Fruit fly (Drosophila melanogaster) whole organism, embryonic: ENCODE results near the gene CG31076.

Experiments
- Ada2b ChIP-seq: fragments of 200-800 bp; sonication (Bioruptor generic); IDR thresholded peaks from 2 replicates; pipeline ENCODE4 v1.3.6; 2022; ENCODE audit warnings: missing biosample characterization, missing genetic modification characterization
- Aef1 ChIP-seq: fragments of 200-800 bp; sonication (Bioruptor generic); IDR thresholded peaks from 3 replicates; pipeline ENCODE4 v1.3.6; 2022; ENCODE audit warnings: missing biosample characterization, missing genetic modification characterization
- CG10366 ChIP-seq: fragments of 200-800 bp; sonication (Bioruptor generic); IDR thresholded peaks from 2 replicates; pipeline ENCODE4 v1.3.6; 2022; ENCODE audit warnings: missing biosample characterization, missing genetic modification characterization
- CG11695 ChIP-seq: fragments of 200-800 bp; sonication (Bioruptor generic); IDR thresholded peaks from 3 replicates; pipeline ENCODE4 v1.3.6; 2022; ENCODE audit warnings: missing biosample characterization, missing genetic modification characterization
- CG12391 ChIP-seq: fragments of 200-800 bp; sonication (Bioruptor generic); optimal IDR thresholded peaks from 3 replicates; lab custom pipeline; 2018; ENCODE audit warnings: missing biosample characterization, mild to moderate bottlenecking, missing genetic modification characterization, moderate library complexity
- CG13287 ChIP-seq: fragments of 200-800 bp; sonication (Bioruptor generic); IDR thresholded peaks from 2 replicates; pipeline ENCODE4 v1.3.6; 2022; ENCODE audit warnings: missing biosample characterization, missing genetic modification characterization; ENCODE audit not compliant: partially characterized antibody
- CG13296 ChIP-seq: fragments of 200-800 bp; sonication (Bioruptor generic); optimal IDR thresholded peaks from 3 replicates; lab custom pipeline; 2018; ENCODE audit warnings: missing biosample characterization, mild to moderate bottlenecking, missing genetic modification characterization
- CG14667 ChIP-seq: fragments of 200-800 bp; sonication (Bioruptor generic); IDR thresholded peaks from 2 replicates; pipeline ENCODE4 v1.3.6; 2022; ENCODE audit warnings: missing biosample characterization, missing genetic modification characterization
- CG17802 ChIP-seq: fragments of 200-800 bp; sonication (Bioruptor generic); optimal IDR thresholded peaks from 2 replicates; lab custom pipeline; 2018; ENCODE audit warnings: missing biosample characterization, mild to moderate bottlenecking, missing genetic modification characterization, moderate library complexity
- CG31441 ChIP-seq: fragments of 200-800 bp; sonication (Bioruptor generic); IDR thresholded peaks from 2 replicates; pipeline ENCODE4 v1.3.6; 2022; ENCODE audit warnings: missing biosample characterization, missing genetic modification characterization
- CG3847 ChIP-seq: fragments of 200-800 bp; sonication (Bioruptor generic); IDR thresholded peaks from 2 replicates; pipeline ENCODE4 v1.3.6; 2022; ENCODE audit warnings: missing biosample characterization, missing genetic modification characterization
- CG4854 ChIP-seq: fragments of 200-800 bp; sonication (Bioruptor generic); optimal IDR thresholded peaks from 2 replicates; lab custom pipeline; 2016; ENCODE audit warnings: missing biosample characterization, missing genetic modification characterization, inconsistent platforms
- CG8478 ChIP-seq: fragments of >200 bp; optimal IDR thresholded peaks from 2 replicates; lab custom pipeline; 2018
- CG9437 ChIP-seq: fragments of 200-800 bp; sonication (Bioruptor generic); optimal IDR thresholded peaks from 2 replicates; lab custom pipeline; 2018; ENCODE audit warnings: missing biosample characterization, mild to moderate bottlenecking, missing genetic modification characterization
- Deaf1 ChIP-seq: fragments of 200-800 bp; optimal IDR thresholded peaks from 3 replicates; lab custom pipeline; 2019; ENCODE audit warnings: missing biosample characterization, mild to moderate bottlenecking, missing genetic modification characterization, moderate library complexity
- Drgx ChIP-seq: fragments of 200-800 bp; sonication (Bioruptor generic); IDR thresholded peaks from 2 replicates; pipeline ENCODE4 v1.3.6; 2022; ENCODE audit warnings: missing biosample characterization, missing genetic modification characterization
- ERR ChIP-seq: fragments of 200-800 bp; sonication (Bioruptor generic); optimal IDR thresholded peaks from 2 replicates; lab custom pipeline; 2016; ENCODE audit warnings: missing biosample characterization, missing genetic modification characterization
- Fer3 ChIP-seq: fragments of 200-800 bp; sonication (Bioruptor generic); optimal IDR thresholded peaks from 2 replicates; lab custom pipeline; 2018; ENCODE audit warnings: missing biosample characterization, mild to moderate bottlenecking, missing genetic modification characterization, moderate library complexity
- GATAe ChIP-seq: fragments of 200-800 bp; sonication (Bioruptor generic); conservative IDR thresholded peaks from 2 replicates; pipeline ENCODE4 v1.3.6; 2022; ENCODE audit warnings: missing biosample characterization, missing genetic modification characterization
- Gsc ChIP-seq: fragments of 200-800 bp; sonication (Bioruptor generic); IDR thresholded peaks from 2 replicates; pipeline ENCODE4 v1.3.6; 2022; ENCODE audit warnings: missing biosample characterization, missing genetic modification characterization
- H15 ChIP-seq: fragments of 200-800 bp; sonication (Bioruptor generic); IDR thresholded peaks from 3 replicates; pipeline ENCODE4 v1.3.6; 2022; ENCODE audit warnings: missing biosample characterization, missing genetic modification characterization
- MBD-R2 ChIP-seq: fragments of 200-800 bp; sonication (Bioruptor generic); IDR thresholded peaks from 2 replicates; pipeline ENCODE4 v1.3.6; 2022; ENCODE audit warnings: missing biosample characterization, missing genetic modification characterization
- Meics ChIP-seq: fragments of 200-800 bp; sonication (Bioruptor generic); optimal IDR thresholded peaks from 2 replicates; lab custom pipeline; 2017; ENCODE audit warnings: missing biosample characterization, mild to moderate bottlenecking, missing genetic modification characterization
- Optix ChIP-seq: fragments of 200-800 bp; sonication (Bioruptor generic); IDR thresholded peaks from 3 replicates; pipeline ENCODE4 v1.3.6; 2022; ENCODE audit warnings: missing biosample characterization, missing genetic modification characterization
- Rx ChIP-seq: fragments of 200-800 bp; sonication (Bioruptor generic); IDR thresholded peaks from 2 replicates; pipeline ENCODE4 v1.3.6; 2022; ENCODE audit warnings: missing biosample characterization, missing genetic modification characterization
- ac ChIP-seq: fragments of 200-800 bp; sonication (Bioruptor generic); optimal IDR thresholded peaks from 3 replicates; lab custom pipeline; 2017; ENCODE audit warnings: missing biosample characterization, mild to moderate bottlenecking, missing genetic modification characterization
- bbx ChIP-seq: fragments of 200-800 bp; sonication (Bioruptor generic); IDR thresholded peaks from 2 replicates; pipeline ENCODE4 v1.3.6; 2022; ENCODE audit warnings: missing biosample characterization, missing genetic modification characterization; ENCODE audit not compliant: partially characterized antibody
- cg ChIP-seq: fragments of 200-800 bp; sonication (Bioruptor generic); optimal IDR thresholded peaks from 3 replicates; lab custom pipeline; 2019; ENCODE audit warnings: missing biosample characterization, mild to moderate bottlenecking, missing genetic modification characterization, moderate library complexity
- dan ChIP-seq: fragments of 200-800 bp; sonication (Bioruptor generic); IDR thresholded peaks from 2 replicates; pipeline ENCODE4 v1.3.6; 2022; ENCODE audit warnings: missing biosample characterization, missing genetic modification characterization
- danr ChIP-seq: fragments of 200-800 bp; sonication (Bioruptor generic); IDR thresholded peaks from 2 replicates; pipeline ENCODE4 v1.3.6; 2022; ENCODE audit warnings: missing biosample characterization, missing genetic modification characterization
- esg ChIP-seq: fragments of 200-800 bp; sonication (Bioruptor generic); conservative IDR thresholded peaks from 2 replicates; pipeline ENCODE4 v1.3.6; 2022; ENCODE audit warnings: missing biosample characterization, missing genetic modification characterization
- ham ChIP-seq: fragments of 200-800 bp; sonication (Bioruptor generic); IDR thresholded peaks from 2 replicates; pipeline ENCODE4 v1.3.6; 2022; ENCODE audit warnings: missing biosample characterization, missing genetic modification characterization
- hkb ChIP-seq, 2 experiments: fragments of 200-800 bp in 1 of 2; fragments of >200 bp in 1 of 2; sonication (Bioruptor generic) in 1 of 2; IDR thresholded peaks in 1 of 2; optimal IDR thresholded peaks in 1 of 2; 2 replicates each; pipeline versions ENCODE4 v1.3.6 to Lab custom; 2017 to 2022; ENCODE audit warnings: missing biosample characterization in 1 of 2, missing genetic modification characterization in 1 of 2
- hth ChIP-seq: fragments of >200 bp; optimal IDR thresholded peaks from 2 replicates; lab custom pipeline; 2017; ENCODE audit warnings: inconsistent platforms
- ind ChIP-seq: fragments of 200-800 bp; sonication (Bioruptor generic); optimal IDR thresholded peaks from 3 replicates; lab custom pipeline; 2016; ENCODE audit warnings: missing biosample characterization, missing genetic modification characterization
- kay ChIP-seq: fragments of 200-800 bp; sonication (Bioruptor generic); optimal IDR thresholded peaks from 2 replicates; lab custom pipeline; 2016; ENCODE audit warnings: missing biosample characterization, missing genetic modification characterization
- lbe ChIP-seq: fragments of 200-800 bp; sonication (Bioruptor generic); optimal IDR thresholded peaks from 2 replicates; lab custom pipeline; 2016; ENCODE audit warnings: missing biosample characterization, mild to moderate bottlenecking, missing genetic modification characterization
- lmd ChIP-seq: fragments of 200-800 bp; sonication (Bioruptor generic); IDR thresholded peaks from 2 replicates; pipeline ENCODE4 v1.3.6; 2022; ENCODE audit warnings: missing biosample characterization, missing genetic modification characterization
- lola ChIP-seq, 3 experiments: fragments of >200 bp in 2 of 3; fragments of 200-800 bp in 1 of 3; sonication (Bioruptor generic) in 1 of 3; optimal IDR thresholded peaks; 2 replicates each; lab custom pipeline; 2017 to 2019; ENCODE audit warnings: missing biosample characterization in 3 of 3, missing genetic modification characterization in 3 of 3, mild to moderate bottlenecking in 1 of 3, moderate library complexity in 1 of 3
- lov ChIP-seq, 2 experiments: fragments of 200-800 bp in 1 of 2; fragments of >200 bp in 1 of 2; sonication (Bioruptor generic) in 1 of 2; IDR thresholded peaks in 1 of 2; optimal IDR thresholded peaks in 1 of 2; 2 replicates in 1 of 2; 3 replicates in 1 of 2; pipeline versions ENCODE4 v1.3.6 to Lab custom; 2017 to 2022; ENCODE audit warnings: missing biosample characterization in 1 of 2, missing genetic modification characterization in 1 of 2
- org-1 ChIP-seq: fragments of 200-800 bp; sonication (Bioruptor generic); optimal IDR thresholded peaks from 2 replicates; lab custom pipeline; 2017; ENCODE audit warnings: missing biosample characterization, missing genetic modification characterization
- p53 ChIP-seq: fragments of 200-800 bp; sonication (Bioruptor generic); optimal IDR thresholded peaks from 2 replicates; lab custom pipeline; 2016; ENCODE audit warnings: missing biosample characterization, missing genetic modification characterization
- pan ChIP-seq, 4 experiments: fragments of >200 bp in 3 of 4; fragments of 200-800 bp in 1 of 4; sonication (Bioruptor generic) in 1 of 4; optimal IDR thresholded peaks in 3 of 4; IDR thresholded peaks in 1 of 4; 2 replicates each; pipeline versions ENCODE4 v1.3.6 to Lab custom; 2017 to 2022; ENCODE audit warnings: missing biosample characterization in 2 of 4, missing genetic modification characterization in 2 of 4, mixed read lengths in 1 of 4
- so ChIP-seq: fragments of 200-800 bp; sonication (Bioruptor generic); IDR thresholded peaks from 3 replicates; pipeline ENCODE4 v1.3.6; 2022; ENCODE audit warnings: missing biosample characterization, missing genetic modification characterization
- sob ChIP-seq: fragments of 200-800 bp; sonication (Bioruptor generic); IDR thresholded peaks from 2 replicates; pipeline ENCODE4 v1.3.6; 2022; ENCODE audit warnings: missing biosample characterization, missing genetic modification characterization
- sr ChIP-seq: fragments of 200-800 bp; sonication (Bioruptor generic); IDR thresholded peaks from 3 replicates; pipeline ENCODE4 v1.3.6; 2022; ENCODE audit warnings: missing biosample characterization, missing genetic modification characterization
- zen ChIP-seq: fragments of 200-800 bp; sonication (Bioruptor generic); optimal IDR thresholded peaks from 3 replicates; lab custom pipeline; 2018; ENCODE audit warnings: missing biosample characterization, mild to moderate bottlenecking, missing genetic modification characterization, moderate library complexity
- zfh1 ChIP-seq: fragments of 200-800 bp; sonication (Bioruptor generic); IDR thresholded peaks from 3 replicates; pipeline ENCODE4 v1.3.6; 2022; ENCODE audit warnings: missing biosample characterization, missing genetic modification characterization

The CG31076 gene

DNA sequence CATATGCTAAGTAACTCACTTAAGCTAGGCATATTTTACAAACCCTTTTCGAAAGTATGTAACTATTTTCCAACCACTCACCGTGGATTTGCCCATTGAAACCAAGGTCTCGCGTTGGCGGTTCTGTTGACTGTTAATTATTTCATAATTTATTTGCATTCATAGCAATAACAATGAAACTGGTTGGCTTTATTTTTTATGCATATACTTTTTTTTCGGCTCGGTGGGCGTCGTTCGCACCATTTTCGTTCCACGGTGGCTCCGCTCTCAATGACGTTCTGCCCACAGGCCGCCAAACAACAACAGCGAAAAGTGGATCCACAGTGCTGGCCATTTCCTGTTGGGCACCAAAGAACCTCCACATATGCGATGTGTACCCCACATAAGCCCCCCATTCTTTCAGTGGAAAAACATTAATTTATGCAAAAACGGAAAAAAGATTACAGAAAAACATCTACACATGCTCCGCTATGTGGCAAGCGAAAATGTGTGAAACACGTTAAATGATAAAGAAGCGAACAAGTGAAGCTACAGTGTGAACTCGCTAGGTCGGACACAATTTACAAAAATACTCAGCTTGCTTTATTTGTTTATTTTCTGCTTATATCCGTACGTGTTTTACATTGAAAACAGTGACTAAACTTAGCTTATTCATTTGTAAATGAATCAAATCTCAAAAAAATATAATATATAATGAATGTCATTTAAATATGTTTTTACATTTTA lies 21.9 kb downstream of the CG31076 start (continued):
- TF ChIP-seq lola (GFP tag; optimal IDR thresholded peaks at IDR 0.05; lab: Kevin White, UChicago) (no peak), Drgx (GFP tag; lab: Robert Waterston, UW) (peak; percentile 67), CG13287 (GFP tag; lab: Robert Waterston, UW) (no peak), p53 (no peak), ham (no peak), zfh1 (GFP tag; lab: Robert Waterston, UW) (peak; percentile 51; the same call in 1 of the 3 replicates), CG12391 (tag; lab: Kevin White, UChicago) (no peak), so (0 out of 3 replicates have a peak, but pooled peaks have one; percentile 20), CG13296 (GFP tag; lab: Kevin White, UChicago) (peak; percentile 32), Ada2b (peak; percentile 59; the same call in 1 of the 2 replicates), Fer3 (tag; lab: Kevin White, UChicago) (no peak), kay (GFP tag; lab: Kevin White, UChicago) (no peak), Optix (GFP tag; lab: Robert Waterston, UW) (no peak), Aef1 (GFP tag; lab: Robert Waterston, UW) (peak; percentile 40), CG17802 (tag; lab: Kevin White, UChicago) (no peak), pan (optimal IDR thresholded peaks at IDR 0.05; lab: Kevin White, UChicago) (no peak), pan (GFP tag; optimal IDR thresholded peaks at IDR 0.05 in 1 of 2, IDR thresholded peaks at IDR 0.05 in 1 of 2) (peak in 1 of 2 experiments; percentile 24), Rx (GFP tag; lab: Robert Waterston, UW) (0 out of 2 replicates have a peak, but pooled peaks have one; percentile 4), Gsc (GFP tag; lab: Robert Waterston, UW) (no peak), danr (GFP tag; lab: Robert Waterston, UW) (no peak), hkb (optimal IDR thresholded peaks at IDR 0.05; lab: Kevin White, UChicago) (no peak), hkb (GFP tag; IDR thresholded peaks at IDR 0.05; lab: Robert Waterston, UW) (peak; percentile 46), sob (GFP tag; lab: Robert Waterston, UW) (peak; percentile 25; the same call in 1 of the 2 replicates), lbe (GFP tag; lab: Kevin White, UChicago) (peak; percentile 9), ac (GFP tag; lab: Kevin White, UChicago) (no peak), zen (tag; lab: Kevin White, UChicago) (no peak), CG8478 (lab: Kevin White, UChicago) (no peak), CG4854 (GFP tag; lab: Kevin White, UChicago) (no peak), CG31441 (GFP tag; lab: Robert Waterston, UW) (0 out of 2 replicates have a peak, but pooled peaks have one; percentile 7), dan (GFP tag; lab: Robert Waterston, UW) (no peak), lov (optimal IDR thresholded peaks at IDR 0.05; lab: Kevin White, UChicago) (no peak), lov (GFP tag; IDR thresholded peaks at IDR 0.05; lab: Robert Waterston, UW) (0 out of 3 replicates have a peak, but pooled peaks have one; percentile 12), H15 (GFP tag; lab: Robert Waterston, UW) (0 out of 3 replicates have a peak, but pooled peaks have one; percentile 12), ind (GFP tag; lab: Kevin White, UChicago) (peak; percentile 29), hth (lab: Kevin White, UChicago) (no peak), sr (GFP tag; lab: Robert Waterston, UW) (peak; percentile 66), CG10366 (GFP tag; lab: Robert Waterston, UW) (no peak), cg (GFP tag; lab: Kevin White, UChicago) (no peak), lmd (GFP tag; lab: Robert Waterston, UW) (no peak; the same call in 1 of the 2 replicates), ERR (GFP tag; lab: Kevin White, UChicago) (no peak), CG14667 (GFP tag; lab: Robert Waterston, UW) (peak; percentile 45), org-1 (no peak), Deaf1 (tag; lab: Kevin White, UChicago) (no peak), esg (GFP tag; lab: Robert Waterston, UW) (peak; percentile 30; the same call in 1 of the 2 replicates), CG9437 (GFP tag; lab: Kevin White, UChicago) (peak; percentile 12), GATAe (GFP tag; lab: Robert Waterston, UW) (no peak), CG3847 (GFP tag; lab: Robert Waterston, UW) (0 out of 2 replicates have a peak, but pooled peaks have one; percentile 11), MBD-R2 (no peak), bbx (GFP tag; lab: Robert Waterston, UW) (no peak), CG11695 (GFP tag; lab: Robert Waterston, UW) (no peak; the same call in 2 of the 3 replicates), Meics (GFP tag; lab: Kevin White, UChicago) (no peak)
